Worm (Caenorhabditis elegans) whole organism, L4/young adult: ENCODE measurements around the gene C29E4.9.

ENCODE experiments used
- W03F9.2 ChIP-seq: fragments of 150-350 bp; optimal IDR thresholded peaks from 2 replicates; lab custom pipeline; 2014; ENCODE audit warnings: missing biosample characterization, missing genetic modification characterization
- dao-5 ChIP-seq: sonication (generic microtip); optimal IDR thresholded peaks from 2 replicates; lab custom pipeline; 2016; ENCODE audit warnings: missing genotype, missing genetic modification characterization, moderate library complexity, missing compliant biosample characterization
- him-1 ChIP-seq: sonication (generic microtip); optimal IDR thresholded peaks from 2 replicates; lab custom pipeline; 2016; ENCODE audit warnings: missing genotype, missing genetic modification reagents, missing genetic modification characterization, missing compliant biosample characterization

ce11 chrIII:7981233-7981632 is 24.4 kb upstream of the C29E4.9 start:
- TF ChIP-seq him-1 (tag; lab: Kevin White, UChicago) (no peak), dao-5 (tag; lab: Kevin White, UChicago) (no peak), W03F9.2 (tag; lab: Kevin White, UChicago) (no peak)
